Worm (Caenorhabditis elegans) whole organism, L4/young adult: ENCODE data around the gene K08F4.5.

ENCODE experiments used
- W03F9.2 ChIP-seq: fragments of 150-350 bp; optimal IDR thresholded peaks from 2 replicates; lab custom pipeline; 2014; ENCODE audit warnings: missing biosample characterization, missing genetic modification characterization
- him-1 ChIP-seq: sonication (generic microtip); optimal IDR thresholded peaks from 2 replicates; lab custom pipeline; 2016; ENCODE audit warnings: missing genotype, missing genetic modification reagents, missing genetic modification characterization, missing compliant biosample characterization

DNA sequence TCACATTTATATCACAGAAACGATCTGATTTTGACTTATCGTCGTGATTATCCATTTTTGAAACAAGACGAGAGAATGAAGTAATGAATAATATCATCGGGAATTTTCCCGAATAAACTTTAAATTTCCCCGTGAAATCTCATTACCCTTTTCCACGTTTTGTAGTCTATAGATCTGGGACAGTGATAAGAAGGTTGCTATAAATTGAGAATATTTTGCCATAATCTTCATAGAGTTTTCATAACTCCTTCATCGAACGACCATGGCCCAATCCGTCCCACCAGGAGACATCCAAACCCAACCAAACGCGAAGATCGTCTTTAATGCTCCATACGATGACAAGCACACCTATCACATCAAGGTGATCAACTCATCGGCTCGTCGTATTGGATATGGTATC lies 40.5 kb downstream of the K08F4.5 start, which contains the start of the genes C04G2.5 and msp-36:
- no peak for TF ChIP-seq him-1 (tag; lab: Kevin White, UChicago)
- TF ChIP-seq W03F9.2, result no peak
